Fruit fly (Drosophila melanogaster): Measurements from ENCODE around the gene Wdr82.

The Wdr82 gene

DNA sequence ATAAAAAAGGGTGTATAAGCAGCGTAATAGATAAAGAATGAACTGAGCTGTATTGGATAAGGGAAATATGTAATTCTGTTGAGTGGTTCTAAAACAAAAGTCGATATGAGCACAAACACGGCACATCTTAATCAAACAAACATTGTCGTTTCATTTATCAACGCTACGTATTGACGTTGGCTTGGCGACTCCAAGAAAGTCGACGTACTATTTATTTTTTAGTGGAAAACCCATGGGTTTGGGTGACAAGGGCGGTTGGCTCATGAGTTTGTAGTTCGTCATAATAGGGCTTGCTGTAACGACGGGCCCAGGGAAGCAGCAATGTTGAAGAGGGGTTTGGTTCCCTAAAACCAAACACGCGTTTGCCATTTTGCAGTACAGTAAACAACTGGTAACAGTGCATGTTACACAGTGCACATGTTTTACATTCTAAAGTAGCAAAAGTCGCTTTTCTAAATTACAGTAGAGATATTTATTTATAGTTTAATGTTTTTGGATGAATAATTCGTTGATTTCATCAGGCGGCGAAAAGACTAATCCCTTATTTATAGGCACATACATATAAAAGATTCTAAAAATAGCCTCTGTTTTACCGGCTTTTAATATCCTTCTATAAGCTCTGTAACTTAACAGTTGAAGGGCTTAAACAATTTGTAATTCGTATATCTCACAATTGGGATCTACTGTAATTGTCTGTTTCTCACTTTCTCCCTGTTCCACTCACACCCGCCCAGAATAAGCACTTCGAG is 12.9 kb upstream of the Wdr82 start (continued):
- TF ChIP-seq Blimp-1 (GFP tag; optimal IDR thresholded peaks at IDR 0.05): peak; percentile 50
- TF ChIP-seq Camta (GFP tag; optimal IDR thresholded peaks at IDR 0.05): no peak
- peak; percentile 10 for TF ChIP-seq CG17385 (GFP tag; optimal IDR thresholded peaks at IDR 0.05)
- peak; percentile 37 for TF ChIP-seq CoRest (tag; optimal IDR thresholded peaks at IDR 0.05)
- peak; percentile 43 for TF ChIP-seq Hmr (GFP tag; optimal IDR thresholded peaks at IDR 0.05)
- TF ChIP-seq gcm (GFP tag; optimal IDR thresholded peaks at IDR 0.05): no peak
- TF ChIP-seq Atf-2 (GFP tag; optimal IDR thresholded peaks at IDR 0.05): peak; percentile 10
- no peak for TF ChIP-seq ab (GFP tag; optimal IDR thresholded peaks at IDR 0.05)
- TF ChIP-seq ems (GFP tag; optimal IDR thresholded peaks at IDR 0.05): no peak
- peak; percentile 44 for TF ChIP-seq CG7556 (GFP tag; optimal IDR thresholded peaks at IDR 0.05)
- TF ChIP-seq CG11723 (GFP tag; optimal IDR thresholded peaks at IDR 0.05): no peak
- TF ChIP-seq Sry-δ (GFP tag; optimal IDR thresholded peaks at IDR 0.05): no peak
- no peak for TF ChIP-seq CG32767 (GFP tag; IDR thresholded peaks at IDR 0.05)
- no peak for TF ChIP-seq p53 (GFP tag; optimal IDR thresholded peaks at IDR 0.05)
- no peak for TF ChIP-seq CG18764 (GFP tag; optimal IDR thresholded peaks at IDR 0.05)
- peak in 1 of 2 experiments; percentile 7 for TF ChIP-seq Hr51 (GFP tag; optimal IDR thresholded peaks at IDR 0.05)
- no peak for TF ChIP-seq CG10147 (GFP tag; optimal IDR thresholded peaks at IDR 0.05)
- TF ChIP-seq gsb (GFP tag; IDR thresholded peaks at IDR 0.05): no peak
- TF ChIP-seq CG32532 (GFP tag; IDR thresholded peaks at IDR 0.05): peak; percentile 28; the same call in 1 of the 2 replicates
- TF ChIP-seq sc (optimal IDR thresholded peaks at IDR 0.05): no peak
- TF ChIP-seq sc (GFP tag; optimal IDR thresholded peaks at IDR 0.05): no peak
- TF ChIP-seq Opbp (GFP tag; IDR thresholded peaks at IDR 0.05; ENCODE audit: partially characterized antibody): no peak
- TF ChIP-seq chm (GFP tag; IDR thresholded peaks at IDR 0.05): no peak
- no peak for TF ChIP-seq Antp (GFP tag; optimal IDR thresholded peaks at IDR 0.05)
- TF ChIP-seq ro (GFP tag; IDR thresholded peaks at IDR 0.05): no peak
- no peak for TF ChIP-seq eyg (GFP tag; optimal IDR thresholded peaks at IDR 0.05)
- no peak for TF ChIP-seq Asciz (GFP tag; optimal IDR thresholded peaks at IDR 0.05)
- no peak for TF ChIP-seq CG6272 (GFP tag; IDR thresholded peaks at IDR 0.05)
- TF ChIP-seq fd3F (GFP tag; optimal IDR thresholded peaks at IDR 0.05): no peak
- TF ChIP-seq CG13424 (tag; optimal IDR thresholded peaks at IDR 0.05): peak; percentile 16
- no peak for TF ChIP-seq CG2202 (tag; optimal IDR thresholded peaks at IDR 0.05)
- TF ChIP-seq CG12104 (GFP tag; optimal IDR thresholded peaks at IDR 0.05): no peak
- no peak for TF ChIP-seq CG18476 (GFP tag; optimal IDR thresholded peaks at IDR 0.05)
- peak; percentile 82 for TF ChIP-seq sens (GFP tag)
- TF ChIP-seq CG2889 (GFP tag; IDR thresholded peaks at IDR 0.05): no peak
- no peak for TF ChIP-seq CG17328 (GFP tag; IDR thresholded peaks at IDR 0.05)
- no peak for TF ChIP-seq sens-2 (GFP tag; IDR thresholded peaks at IDR 0.05)
- no peak for TF ChIP-seq CG8281 (tag; optimal IDR thresholded peaks at IDR 0.05)
- no peak for TF ChIP-seq maf-S (GFP tag; optimal IDR thresholded peaks at IDR 0.05)
- no peak for TF ChIP-seq dpn (GFP tag; optimal IDR thresholded peaks at IDR 0.05)
- TF ChIP-seq CG10979 (tag; optimal IDR thresholded peaks at IDR 0.05): peak; percentile 35
- no peak for TF ChIP-seq CG1792 (GFP tag; optimal IDR thresholded peaks at IDR 0.05)
- TF ChIP-seq insv (GFP tag; optimal IDR thresholded peaks at IDR 0.05): no peak
- no peak for TF ChIP-seq rib (GFP tag; IDR thresholded peaks at IDR 0.05)
- no peak for TF ChIP-seq CG10462 (GFP tag; optimal IDR thresholded peaks at IDR 0.05)
- TF ChIP-seq nom (GFP tag; optimal IDR thresholded peaks at IDR 0.05): peak; percentile 2
- TF ChIP-seq CG11093 (GFP tag; IDR thresholded peaks at IDR 0.05): no peak
- peak; percentile 10 for TF ChIP-seq CHES-1-like (GFP tag; optimal IDR thresholded peaks at IDR 0.05)
- no peak for TF ChIP-seq Myb (GFP tag; optimal IDR thresholded peaks at IDR 0.05)
- no peak for TF ChIP-seq CG15601 (tag; optimal IDR thresholded peaks at IDR 0.05)
- TF ChIP-seq emc (GFP tag; optimal IDR thresholded peaks at IDR 0.05): no peak

All from whole organism, embryonic.